Worm (Caenorhabditis elegans): Measurements from ENCODE around the gene F23H12.3.

DNA sequence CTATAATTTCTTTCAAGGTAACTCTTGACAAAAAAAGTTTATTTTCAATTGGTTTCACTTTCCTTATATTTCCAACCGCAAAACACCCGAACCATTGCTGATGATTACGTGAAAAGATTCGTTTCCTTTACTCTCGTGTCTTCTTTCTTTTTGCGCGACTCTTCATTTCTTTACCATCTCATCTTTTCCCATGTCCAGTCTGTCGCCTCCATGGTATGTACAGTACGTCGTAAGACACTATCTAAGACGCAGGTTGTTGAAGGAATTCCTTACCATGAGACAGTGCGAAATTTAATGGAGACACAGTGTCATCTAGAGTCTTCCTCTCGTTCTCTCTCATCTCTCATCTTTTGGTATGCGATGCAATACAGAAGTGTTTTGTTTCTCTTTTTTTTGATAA lies 44.8 kb upstream of the F23H12.3 start:
- TF ChIP-seq dox-1 (GFP tag; IDR thresholded peaks at IDR 0.05) (peak; percentile 35; the same call in 1 of the 2 replicates), ceh-100 (GFP tag; IDR thresholded peaks at IDR 0.05) (no peak), tbx-9 (tag; optimal IDR thresholded peaks at IDR 0.05; ENCODE audit: borderline replicate concordance) (no peak), aptf-3 (GFP tag; IDR thresholded peaks at IDR 0.05) (no peak), unc-62 (GFP tag; optimal IDR thresholded peaks at IDR 0.05) (peak; percentile 46), Y67H2A.10 (GFP tag; conservative IDR thresholded peaks at IDR 0.05) (no peak), snpc-4 (GFP tag; optimal IDR thresholded peaks at IDR 0.05) (no peak), snpc-4 (tag; optimal IDR thresholded peaks at IDR 0.05) (peak in 1 of 4 experiments; percentile 29), zim-3 (tag; optimal IDR thresholded peaks at IDR 0.05) (no peak), pha-4 (tag; optimal IDR thresholded peaks at IDR 0.05) (no peak), let-607 (tag; optimal IDR thresholded peaks at IDR 0.05) (peak in 1 of 2 experiments; percentile 14), aptf-2 (GFP tag; conservative IDR thresholded peaks at IDR 0.05) (no peak), T07F8.4 (tag; optimal IDR thresholded peaks at IDR 0.05) (no peak), nhr-90 (tag; optimal IDR thresholded peaks at IDR 0.05) (no peak)
